Fruit fly (Drosophila melanogaster) whole organism, wandering third instar larva: ENCODE results near the gene mtrm.
A peak's percentile ranks its signal among the peaks of the same experiment; 100 is the strongest.

Experiments used
- Abd-B ChIP-seq: fragments of >200 bp; optimal IDR thresholded peaks from 2 replicates; lab custom pipeline; 2017; ENCODE audit warnings: missing biosample characterization, missing genetic modification characterization
- CG32264 ChIP-seq: fragments of 200-800 bp; sonication (Bioruptor generic); optimal IDR thresholded peaks from 2 replicates; lab custom pipeline; 2016; ENCODE audit warnings: missing biosample characterization, missing genetic modification characterization
- CG9705 ChIP-seq: fragments of 200-800 bp; sonication (Bioruptor generic); optimal IDR thresholded peaks from 2 replicates; lab custom pipeline; 2018; ENCODE audit warnings: missing biosample characterization, mild to moderate bottlenecking, missing genetic modification characterization
- CrebA ChIP-seq: fragments of 200-800 bp; sonication (Bioruptor generic); optimal IDR thresholded peaks from 2 replicates; lab custom pipeline; 2016; ENCODE audit warnings: missing biosample characterization, mild to moderate bottlenecking, missing genetic modification characterization, borderline replicate concordance
- Dfd ChIP-seq: fragments of >200 bp; optimal IDR thresholded peaks from 2 replicates; lab custom pipeline; 2017; ENCODE audit warnings: missing biosample characterization, missing genetic modification characterization
- Dif ChIP-seq: fragments of 200-275, 200-300 bp; sonication (Bioruptor generic); optimal IDR thresholded peaks from 2 replicates; lab custom pipeline; 2018; ENCODE audit warnings: missing biosample characterization, missing genetic modification characterization; ENCODE audit not compliant: partially characterized antibody
- GATAd ChIP-seq: sonication (Bioruptor generic); optimal IDR thresholded peaks from 2 replicates; lab custom pipeline; 2016; ENCODE audit warnings: missing biosample characterization, missing genetic modification characterization
- HLH106 ChIP-seq: fragments of 200-800 bp; optimal IDR thresholded peaks from 3 replicates; lab custom pipeline; 2019; ENCODE audit warnings: missing biosample characterization, mild to moderate bottlenecking, missing genetic modification characterization, moderate library complexity
- Hnf4 ChIP-seq: fragments of 200-800 bp; sonication (Bioruptor generic); optimal IDR thresholded peaks from 2 replicates; lab custom pipeline; 2016; ENCODE audit warnings: missing biosample characterization, mild to moderate bottlenecking, missing genetic modification characterization
- Hr78 ChIP-seq: fragments of >200 bp; optimal IDR thresholded peaks from 2 replicates; lab custom pipeline; 2017; ENCODE audit warnings: missing biosample characterization, missing genetic modification characterization
- Hr83 ChIP-seq: fragments of 200-300 bp; sonication (Bioruptor generic); optimal IDR thresholded peaks from 2 replicates; lab custom pipeline; 2016; ENCODE audit warnings: missing biosample characterization, mild to moderate bottlenecking, missing genetic modification characterization, moderate library complexity; ENCODE audit not compliant: poor library complexity, severe bottlenecking
- Jra ChIP-seq: sonication (Bioruptor generic); optimal IDR thresholded peaks from 2 replicates; lab custom pipeline; 2016; ENCODE audit warnings: missing biosample characterization, missing genetic modification characterization
- Mio ChIP-seq: sonication (Bioruptor generic); optimal IDR thresholded peaks from 2 replicates; lab custom pipeline; 2016; ENCODE audit warnings: missing biosample characterization, missing genetic modification characterization
- Myc ChIP-seq: fragments of >200 bp; optimal IDR thresholded peaks from 2 replicates; lab custom pipeline; 2017
- N ChIP-seq: fragments of >200 bp; optimal IDR thresholded peaks from 2 replicates; lab custom pipeline; 2018; ENCODE audit warnings: missing biosample characterization, missing external identifiers, missing genetic modification characterization
- OdsH ChIP-seq: fragments of 200-800 bp; sonication (Bioruptor generic); optimal IDR thresholded peaks from 2 replicates; lab custom pipeline; 2016; ENCODE audit warnings: missing biosample characterization, mild to moderate bottlenecking, missing genetic modification characterization
- Rel ChIP-seq, 2 experiments: fragments of 200-800 bp; sonication (Bioruptor generic) in 1 of 2; optimal IDR thresholded peaks; 2 replicates in 1 of 2; 3 replicates in 1 of 2; lab custom pipeline; 2016 to 2019; ENCODE audit warnings: mild to moderate bottlenecking in 2 of 2, missing biosample characterization in 2 of 2, missing genetic modification characterization in 2 of 2, moderate library complexity in 1 of 2
- Sp1 ChIP-seq: fragments of 200-800 bp; sonication (Bioruptor generic); optimal IDR thresholded peaks from 3 replicates; lab custom pipeline; 2019; ENCODE audit warnings: missing biosample characterization, mild to moderate bottlenecking, missing genetic modification characterization, moderate library complexity
- Vsx2 ChIP-seq: fragments of 200-300, 225-300 bp; sonication (Bioruptor generic); optimal IDR thresholded peaks from 2 replicates; lab custom pipeline; 2018; ENCODE audit warnings: missing biosample characterization, missing genetic modification characterization; ENCODE audit not compliant: partially characterized antibody
- br ChIP-seq: fragments of 200-800 bp; sonication (Bioruptor generic); optimal IDR thresholded peaks from 2 replicates; lab custom pipeline; 2016; ENCODE audit warnings: missing biosample characterization, missing genetic modification characterization
- brk ChIP-seq: fragments of 200-800 bp; sonication (Bioruptor generic); optimal IDR thresholded peaks from 2 replicates; lab custom pipeline; 2016; ENCODE audit warnings: missing biosample characterization, mild to moderate bottlenecking, missing genetic modification characterization
- dl ChIP-seq, 2 experiments: fragments of 175-275, 200-275 bp in 1 of 2; fragments of 200-275 bp in 1 of 2; sonication (Bioruptor generic); optimal IDR thresholded peaks; lab custom pipeline; 2018; ENCODE audit warnings: mild to moderate bottlenecking in 2 of 2, missing biosample characterization in 2 of 2, missing genetic modification characterization in 2 of 2, moderate library complexity in 2 of 2; ENCODE audit not compliant: partially characterized antibody in 2 of 2, insufficient read depth in 1 of 2
- dmrt93B ChIP-seq: fragments of 200-800 bp; sonication (Bioruptor generic); optimal IDR thresholded peaks from 2 replicates; lab custom pipeline; 2018; ENCODE audit warnings: missing biosample characterization, mild to moderate bottlenecking, missing genetic modification characterization
- dsf ChIP-seq: sonication (Bioruptor generic); optimal IDR thresholded peaks from 2 replicates; lab custom pipeline; 2016; ENCODE audit warnings: missing biosample characterization, missing genetic modification characterization, borderline replicate concordance
- ey ChIP-seq: fragments of 200-800 bp; sonication (Bioruptor generic); optimal IDR thresholded peaks from 2 replicates; lab custom pipeline; 2016; ENCODE audit warnings: missing biosample characterization, missing genetic modification characterization
- foxo ChIP-seq, 2 experiments: fragments of 200-800 bp; sonication (Bioruptor generic); optimal IDR thresholded peaks; 2 replicates in 1 of 2; 3 replicates in 1 of 2; lab custom pipeline; 2016 to 2017; ENCODE audit warnings: missing biosample characterization in 2 of 2, missing genetic modification characterization in 2 of 2
- fru ChIP-seq: fragments of 200-800 bp; sonication (Bioruptor generic); optimal IDR thresholded peaks from 3 replicates; lab custom pipeline; 2016; ENCODE audit warnings: missing biosample characterization, mild to moderate bottlenecking, missing genetic modification characterization
- h ChIP-seq: fragments of 200-800 bp; sonication (Bioruptor generic); optimal IDR thresholded peaks from 3 replicates; lab custom pipeline; 2016; ENCODE audit warnings: missing biosample characterization, mild to moderate bottlenecking, missing genetic modification characterization
- jim ChIP-seq: fragments of 175-275, 200-325 bp; sonication (Bioruptor generic); optimal IDR thresholded peaks from 2 replicates; lab custom pipeline; 2016; ENCODE audit warnings: missing biosample characterization, mild to moderate bottlenecking, missing genetic modification characterization
- lola ChIP-seq: fragments of >200 bp; optimal IDR thresholded peaks from 2 replicates; lab custom pipeline; 2017; ENCODE audit warnings: missing biosample characterization, missing genetic modification characterization
- pan ChIP-seq: fragments of >200 bp; optimal IDR thresholded peaks from 2 replicates; lab custom pipeline; 2017
- psq ChIP-seq: fragments of 200-800 bp; sonication (Bioruptor generic); optimal IDR thresholded peaks from 3 replicates; lab custom pipeline; 2017; ENCODE audit warnings: missing biosample characterization, mild to moderate bottlenecking, missing genetic modification characterization, moderate library complexity
- rgr ChIP-seq: fragments of 200-800 bp; sonication (Bioruptor generic); optimal IDR thresholded peaks from 3 replicates; lab custom pipeline; 2016; ENCODE audit warnings: missing biosample characterization, mild to moderate bottlenecking, missing genetic modification characterization
- sage ChIP-seq: fragments of 200-800 bp; sonication (Bioruptor generic); optimal IDR thresholded peaks from 2 replicates; lab custom pipeline; 2016; ENCODE audit warnings: missing biosample characterization, mild to moderate bottlenecking, missing genetic modification characterization
- sv ChIP-seq: fragments of 200-800 bp; sonication (Bioruptor generic); optimal IDR thresholded peaks from 3 replicates; lab custom pipeline; 2016; ENCODE audit warnings: missing biosample characterization, missing genetic modification characterization
- tai ChIP-seq: sonication (Bioruptor generic); optimal IDR thresholded peaks from 2 replicates; lab custom pipeline; 2016; ENCODE audit warnings: missing biosample characterization, missing genetic modification characterization
- usp ChIP-seq: fragments of >200 bp; optimal IDR thresholded peaks from 2 replicates; lab custom pipeline; 2017; ENCODE audit warnings: missing biosample characterization, missing genetic modification characterization
- woc ChIP-seq: sonication (Bioruptor generic); optimal IDR thresholded peaks from 2 replicates; lab custom pipeline; 2016; ENCODE audit warnings: missing biosample characterization, mild to moderate bottlenecking, missing genetic modification characterization

Gene mtrm

dm6 chr3L:8385055-8385454 is 27.8 kb upstream of the mtrm start:
- TF ChIP-seq Rel (GFP tag; optimal IDR thresholded peaks at IDR 0.05; lab: Kevin White, UChicago) (no peak), Rel (tag; optimal IDR thresholded peaks at IDR 0.05; lab: Kevin White, UChicago) (no peak), brk (no peak), h (GFP tag; lab: Kevin White, UChicago) (peak; percentile 55), Dif (no peak), Hr78 (no peak), tai (GFP tag; lab: Kevin White, UChicago) (no peak), woc (GFP tag; lab: Kevin White, UChicago) (peak; percentile 30), Vsx2 (GFP tag; lab: Kevin White, UChicago) (no peak), usp (GFP tag; lab: Kevin White, UChicago) (no peak), Sp1 (GFP tag; lab: Kevin White, UChicago) (no peak), rgr (GFP tag; lab: Kevin White, UChicago) (peak; percentile 4), ey (GFP tag; lab: Kevin White, UChicago) (peak; percentile 15), psq (GFP tag; lab: Kevin White, UChicago) (peak; percentile 49), CG32264 (GFP tag; lab: Kevin White, UChicago) (no peak), GATAd (no peak), foxo (GFP tag; optimal IDR thresholded peaks at IDR 0.05; lab: Kevin White, UChicago) (peak in 1 of 2 experiments; percentile 39), Mio (GFP tag; lab: Kevin White, UChicago) (no peak), lola (GFP tag; lab: Kevin White, UChicago) (no peak), dmrt93B (GFP tag; lab: Kevin White, UChicago) (no peak), jim (no peak), Hr83 (GFP tag; lab: Kevin White, UChicago) (no peak), dl (GFP tag; optimal IDR thresholded peaks at IDR 0.05; lab: Kevin White, UChicago; ENCODE audit: insufficient read depth in 1 of 2, partially characterized antibody in 2 of 2) (no peak), Hnf4 (GFP tag; lab: Kevin White, UChicago) (no peak), Jra (GFP tag; lab: Kevin White, UChicago) (no peak), dsf (GFP tag; lab: Kevin White, UChicago) (no peak), HLH106 (peak; percentile 12), sage (no peak), Abd-B (GFP tag; lab: Kevin White, UChicago) (no peak), Dfd (GFP tag; lab: Kevin White, UChicago) (no peak), OdsH (GFP tag; lab: Kevin White, UChicago) (peak; percentile 12), fru (GFP tag; lab: Kevin White, UChicago) (peak; percentile 46), CG9705 (GFP tag; lab: Kevin White, UChicago) (no peak), br (GFP tag; lab: Kevin White, UChicago) (peak; percentile 35), CrebA (no peak), sv (GFP tag; lab: Kevin White, UChicago) (no peak), pan (lab: Kevin White, UChicago) (no peak), N (GFP tag; lab: Kevin White, UChicago) (no peak), Myc (lab: Kevin White, UChicago) (no peak)

DNA sequence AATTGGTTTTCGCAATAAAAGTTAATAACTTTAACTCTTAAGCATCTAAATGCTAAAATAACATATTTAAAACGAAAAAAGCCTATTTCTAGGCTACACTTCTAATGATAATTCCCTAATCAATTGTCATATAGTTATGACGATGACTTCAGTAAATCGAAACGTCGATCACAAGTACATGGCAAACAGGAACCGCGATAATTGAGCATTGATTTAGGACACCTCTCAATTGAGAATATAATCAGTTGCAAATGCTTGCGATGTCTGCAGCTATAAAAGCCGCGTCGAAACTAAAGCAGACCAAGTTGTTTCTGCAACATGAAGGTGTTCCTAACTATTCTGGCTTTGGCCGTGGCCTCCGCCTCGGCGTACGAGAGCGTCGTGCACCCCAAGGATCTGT is 21.6 kb upstream of the mtrm start, which contains the start of gene Jon66Ci:
TSS of gene Jon66Ci (plus strand) at position 301 of the 400 bp plus-strand sequence.
- TF ChIP-seq sage: no peak
- no peak for TF ChIP-seq rgr (GFP tag; lab: Kevin White, UChicago)

dm6 chr3L:8393549-8393948 is 19.3 kb upstream of the mtrm start, which contains the start of gene Jon66Cii:
Jon66Cii (minus strand) TSS chr3L:8393649.
- TF ChIP-seq Mio (GFP tag; lab: Kevin White, UChicago) (no peak), h (GFP tag; lab: Kevin White, UChicago) (no peak), Rel (GFP tag; optimal IDR thresholded peaks at IDR 0.05; lab: Kevin White, UChicago) (no peak), Rel (tag; optimal IDR thresholded peaks at IDR 0.05; lab: Kevin White, UChicago) (no peak), Dfd (GFP tag; lab: Kevin White, UChicago) (no peak), dl (GFP tag; optimal IDR thresholded peaks at IDR 0.05; lab: Kevin White, UChicago; ENCODE audit: insufficient read depth in 1 of 2, partially characterized antibody in 2 of 2) (no peak), pan (lab: Kevin White, UChicago) (no peak), Hnf4 (GFP tag; lab: Kevin White, UChicago) (no peak), Dif (no peak), Jra (GFP tag; lab: Kevin White, UChicago) (no peak), Vsx2 (GFP tag; lab: Kevin White, UChicago) (no peak), CG9705 (GFP tag; lab: Kevin White, UChicago) (no peak), foxo (GFP tag; optimal IDR thresholded peaks at IDR 0.05; lab: Kevin White, UChicago) (no peak), rgr (GFP tag; lab: Kevin White, UChicago) (no peak), fru (GFP tag; lab: Kevin White, UChicago) (no peak), Hr83 (GFP tag; lab: Kevin White, UChicago) (no peak), OdsH (GFP tag; lab: Kevin White, UChicago) (no peak), lola (GFP tag; lab: Kevin White, UChicago) (no peak), usp (GFP tag; lab: Kevin White, UChicago) (no peak)
